Worm (Caenorhabditis elegans): ENCODE results near the gene hrde-1.

- TF ChIP-seq ref-1 (GFP tag; conservative IDR thresholded peaks at IDR 0.05): no peak
- no peak for TF ChIP-seq klf-2 (GFP tag; conservative IDR thresholded peaks at IDR 0.05)
- no peak for TF ChIP-seq cog-1 (tag; optimal IDR thresholded peaks at IDR 0.05)
- TF ChIP-seq ztf-29 (GFP tag; IDR thresholded peaks at IDR 0.05): no peak
- no peak for TF ChIP-seq tab-1 (GFP tag; IDR thresholded peaks at IDR 0.05)
- TF ChIP-seq T22C8.4 (GFP tag; IDR thresholded peaks at IDR 0.05): no peak
Observed at ce11 chrIII:4204964-4205363, 29.0 kb upstream of the hrde-1 start.
